Worm (Caenorhabditis elegans) whole organism, L4 larva: ENCODE measurements around the gene wago-10.

ENCODE experiments used
- F44E2.7 ChIP-seq: fragments of 200-800 bp; sonication (Bioruptor generic); IDR thresholded peaks from 2 replicates; pipeline ENCODE4 v2.1.2; 2022; ENCODE audit warnings: missing genetic modification characterization, missing compliant biosample characterization
- F49E8.2 ChIP-seq: sonication (generic microtip); optimal IDR thresholded peaks from 2 replicates; lab custom pipeline; 2016; ENCODE audit warnings: missing compliant biosample characterization, mild to moderate bottlenecking, missing genetic modification characterization, borderline replicate concordance
- R02D3.7 ChIP-seq: fragments of 150-350 bp; sonication (generic microtip); optimal IDR thresholded peaks from 3 replicates; lab custom pipeline; 2014; ENCODE audit warnings: missing biosample characterization, missing genetic modification characterization
- ama-1 ChIP-seq: fragments of 150-350 bp; optimal IDR thresholded peaks from 2 replicates; lab custom pipeline; 2014; ENCODE audit warnings: inconsistent platforms, mixed read lengths
- ceh-32 ChIP-seq: sonication (generic microtip); optimal IDR thresholded peaks from 2 replicates; lab custom pipeline; 2016; ENCODE audit warnings: mild to moderate bottlenecking, missing genetic modification characterization, missing compliant biosample characterization; ENCODE audit not compliant: poor library complexity
- ceh-44 ChIP-seq: fragments of 200-800 bp; sonication (Bioruptor generic); IDR thresholded peaks from 2 replicates; pipeline ENCODE4 v1.3.6; 2022; ENCODE audit warnings: missing genetic modification reagents, missing genetic modification characterization, missing compliant biosample characterization
- daf-16 ChIP-seq, 3 experiments: sonication (generic microtip); optimal IDR thresholded peaks; 2 replicates each; lab custom pipeline; 2016 to 2017; ENCODE audit warnings: missing genetic modification characterization in 3 of 3, missing genetic modification reagents in 3 of 3, mild to moderate bottlenecking in 2 of 3, missing compliant biosample characterization in 2 of 3, missing biosample characterization in 1 of 3, moderate library complexity in 1 of 3
- daf-19 ChIP-seq: fragments of 200-800 bp; sonication (Bioruptor generic); conservative IDR thresholded peaks from 2 replicates; pipeline ENCODE4 v1.3.6; 2022; ENCODE audit warnings: missing genetic modification characterization, missing compliant biosample characterization
- dmd-6 ChIP-seq: fragments of 200-800 bp; sonication (Bioruptor generic); IDR thresholded peaks from 2 replicates; pipeline ENCODE4 v1.3.6; 2022; ENCODE audit warnings: missing genetic modification reagents, missing genetic modification characterization, missing compliant biosample characterization
- dmd-8 ChIP-seq: fragments of 200-800 bp; sonication (Bioruptor generic); IDR thresholded peaks from 2 replicates; pipeline ENCODE4 v1.3.6; 2022; ENCODE audit warnings: missing genetic modification characterization, missing compliant biosample characterization
- dmd-9 ChIP-seq: fragments of 200-800 bp; sonication (Bioruptor generic); IDR thresholded peaks from 2 replicates; pipeline ENCODE4 v1.3.6; 2022; ENCODE audit warnings: missing genetic modification reagents, missing genetic modification characterization, missing compliant biosample characterization
- dve-1 ChIP-seq: sonication (generic microtip); optimal IDR thresholded peaks from 2 replicates; lab custom pipeline; 2017; ENCODE audit warnings: antibody characterized with exemption, mild to moderate bottlenecking, missing genetic modification characterization, missing compliant biosample characterization; ENCODE audit not compliant: insufficient read depth
- fkh-10 ChIP-seq: fragments of 150-350 bp; optimal IDR thresholded peaks from 2 replicates; lab custom pipeline; 2014; ENCODE audit warnings: missing biosample characterization, missing genetic modification reagents, missing genetic modification characterization
- fos-1 ChIP-seq: fragments of 150-350 bp; optimal IDR thresholded peaks from 2 replicates; lab custom pipeline; 2014; ENCODE audit warnings: missing biosample characterization, missing genetic modification characterization
- gei-8 ChIP-seq: fragments of 200-800 bp; sonication (Bioruptor generic); optimal IDR thresholded peaks from 2 replicates; lab custom pipeline; 2018; ENCODE audit warnings: mild to moderate bottlenecking, missing genetic modification characterization, missing compliant biosample characterization
- hif-1 ChIP-seq, 2 experiments: sonication (generic microtip); optimal IDR thresholded peaks; 2 replicates each; lab custom pipeline; 2016 to 2017; ENCODE audit warnings: missing compliant biosample characterization in 2 of 2, missing genetic modification characterization in 2 of 2, missing genetic modification reagents in 2 of 2, missing genotype in 2 of 2, mild to moderate bottlenecking in 1 of 2
- hlh-11 ChIP-seq: fragments of 200-800 bp; sonication (Bioruptor generic); optimal IDR thresholded peaks from 2 replicates; lab custom pipeline; 2018; ENCODE audit warnings: mild to moderate bottlenecking, missing genetic modification characterization, missing compliant biosample characterization
- hmg-1.1 ChIP-seq: fragments of 200-800 bp; sonication (Bioruptor generic); IDR thresholded peaks from 2 replicates; pipeline ENCODE4 v1.3.6; 2022; ENCODE audit warnings: missing genetic modification reagents, missing genetic modification characterization, missing compliant biosample characterization
- lim-7 ChIP-seq: fragments of 200-800 bp; sonication (Bioruptor generic); IDR thresholded peaks from 2 replicates; pipeline ENCODE4 v1.3.6; 2022; ENCODE audit warnings: missing genetic modification characterization, missing compliant biosample characterization
- lin-13 ChIP-seq: fragments of 150-350 bp; optimal IDR thresholded peaks from 2 replicates; lab custom pipeline; 2014; ENCODE audit warnings: missing biosample characterization, missing genetic modification reagents, missing genetic modification characterization
- lin-38 ChIP-seq: fragments of 200-800 bp; sonication (Bioruptor generic); IDR thresholded peaks from 2 replicates; pipeline ENCODE4 v1.3.6; 2022; ENCODE audit warnings: missing genetic modification reagents, missing genetic modification characterization, missing compliant biosample characterization
- lin-39 ChIP-seq: fragments of 150-350 bp; optimal IDR thresholded peaks from 2 replicates; lab custom pipeline; 2014; ENCODE audit warnings: missing biosample characterization, missing genetic modification reagents, missing genetic modification characterization
- lsy-2 ChIP-seq, 2 experiments: fragments of 150-350 bp in 1 of 2; sonication (generic microtip) in 1 of 2; optimal IDR thresholded peaks; 2 replicates each; lab custom pipeline; 2014 to 2017; ENCODE audit warnings: missing biosample characterization in 2 of 2, missing genetic modification characterization in 2 of 2
- madf-9 ChIP-seq: fragments of 200-800 bp; sonication (Bioruptor generic); conservative IDR thresholded peaks from 2 replicates; pipeline ENCODE4 v1.3.6; 2022; ENCODE audit warnings: missing genetic modification reagents, missing genetic modification characterization, missing compliant biosample characterization
- mes-2 ChIP-seq: sonication (generic microtip); optimal IDR thresholded peaks from 2 replicates; lab custom pipeline; 2016; ENCODE audit warnings: missing genotype, mild to moderate bottlenecking, missing genetic modification characterization, missing compliant biosample characterization; ENCODE audit not compliant: poor library complexity, severe bottlenecking
- mxl-2 ChIP-seq: fragments of 200-800 bp; sonication (Bioruptor generic); conservative IDR thresholded peaks from 2 replicates; pipeline ENCODE4 v1.3.6; 2022; ENCODE audit warnings: missing genetic modification reagents, missing genetic modification characterization, missing compliant biosample characterization
- mxl-3 ChIP-seq: fragments of 200-800 bp; sonication (Bioruptor generic); optimal IDR thresholded peaks from 2 replicates; lab custom pipeline; 2018; ENCODE audit warnings: mild to moderate bottlenecking, missing genetic modification characterization, missing compliant biosample characterization
- nhr-237 ChIP-seq: sonication (generic microtip); optimal IDR thresholded peaks from 2 replicates; lab custom pipeline; 2017; ENCODE audit warnings: missing biosample characterization, missing genetic modification characterization
- nhr-28 ChIP-seq: fragments of 150-350 bp; optimal IDR thresholded peaks from 2 replicates; lab custom pipeline; 2014; ENCODE audit warnings: missing biosample characterization, missing genetic modification characterization
- nhr-41 ChIP-seq: fragments of 200-800 bp; sonication (Bioruptor generic); IDR thresholded peaks from 2 replicates; pipeline ENCODE4 v1.3.6; 2022; ENCODE audit warnings: missing genetic modification reagents, missing genetic modification characterization, missing compliant biosample characterization
- nhr-42 ChIP-seq: fragments of 200-800 bp; sonication (Bioruptor generic); IDR thresholded peaks from 2 replicates; pipeline ENCODE4 v1.3.6; 2022; ENCODE audit warnings: missing genetic modification characterization, missing compliant biosample characterization
- nhr-77 ChIP-seq: fragments of 150-350 bp; optimal IDR thresholded peaks from 2 replicates; lab custom pipeline; 2014; ENCODE audit warnings: missing biosample characterization, missing genetic modification characterization
- pqm-1 ChIP-seq: sonication (generic microtip); optimal IDR thresholded peaks from 2 replicates; lab custom pipeline; 2017; ENCODE audit warnings: missing biosample characterization, missing genetic modification characterization
- sdz-12 ChIP-seq: fragments of 200-800 bp; sonication (Bioruptor generic); optimal IDR thresholded peaks from 2 replicates; lab custom pipeline; 2018; ENCODE audit warnings: mild to moderate bottlenecking, missing genetic modification characterization, missing compliant biosample characterization
- spr-3 ChIP-seq: fragments of 200-800 bp; sonication (Bioruptor generic); optimal IDR thresholded peaks from 2 replicates; lab custom pipeline; 2018; ENCODE audit warnings: mild to moderate bottlenecking, missing genetic modification characterization, missing compliant biosample characterization
- tra-1 ChIP-seq: fragments of 200-800 bp; sonication (Bioruptor generic); IDR thresholded peaks from 2 replicates; pipeline ENCODE4 v1.3.6; 2022; ENCODE audit warnings: missing genetic modification reagents, missing genetic modification characterization, missing compliant biosample characterization
- unc-130 ChIP-seq: sonication (generic microtip); optimal IDR thresholded peaks from 2 replicates; lab custom pipeline; 2016; ENCODE audit warnings: missing genetic modification reagents, missing genetic modification characterization, missing compliant biosample characterization
- vab-7 ChIP-seq: fragments of 200-800 bp; sonication (Bioruptor generic); IDR thresholded peaks from 2 replicates; pipeline ENCODE4 v1.3.6; 2022; ENCODE audit warnings: missing genetic modification reagents, missing genetic modification characterization, missing compliant biosample characterization
- zag-1 ChIP-seq: fragments of 150-350 bp; optimal IDR thresholded peaks from 2 replicates; lab custom pipeline; 2014; ENCODE audit warnings: missing biosample characterization, missing genetic modification characterization
- zfp-3 ChIP-seq: fragments of 200-800 bp; sonication (Bioruptor generic); conservative IDR thresholded peaks from 2 replicates; pipeline ENCODE4 v1.3.6; 2022; ENCODE audit warnings: missing genetic modification reagents, missing genetic modification characterization, missing compliant biosample characterization
- ztf-11 ChIP-seq: fragments of 150-350 bp; optimal IDR thresholded peaks from 2 replicates; lab custom pipeline; 2014; ENCODE audit warnings: missing biosample characterization, missing genetic modification characterization

The wago-10 gene

ce11 chrV:330625-331024, 12.6 kb upstream of the wago-10 start, which contains the start of gene abt-4:
abt-4 (minus strand) TSS chrV:330725.
- TF ChIP-seq gei-8 (GFP tag; lab: Kevin White, UChicago): no peak
- TF ChIP-seq F49E8.2 (tag; lab: Kevin White, UChicago): no peak
- no peak for TF ChIP-seq nhr-77 (tag; lab: Kevin White, UChicago)
- TF ChIP-seq dve-1 (tag; lab: Kevin White, UChicago): no peak
- no peak for TF ChIP-seq ztf-11 (tag; lab: Kevin White, UChicago)
- no peak for TF ChIP-seq madf-9 (GFP tag; lab: Robert Waterston, UW)
- no peak for TF ChIP-seq spr-3
- no peak for TF ChIP-seq ama-1 (lab: Kevin White, UChicago)
- TF ChIP-seq hmg-1.1 (GFP tag; lab: Robert Waterston, UW): no peak
- no peak for TF ChIP-seq nhr-41 (GFP tag; lab: Robert Waterston, UW)
- no peak for TF ChIP-seq lsy-2 (tag; optimal IDR thresholded peaks at IDR 0.05; lab: Kevin White, UChicago)
- no peak for TF ChIP-seq ceh-32 (tag; lab: Kevin White, UChicago)
- TF ChIP-seq ceh-44: no peak
- no peak for TF ChIP-seq dmd-8
- TF ChIP-seq fkh-10 (GFP tag; lab: Kevin White, UChicago): no peak
- no peak for TF ChIP-seq R02D3.7 (tag; lab: Kevin White, UChicago)
- TF ChIP-seq lin-38 (GFP tag; lab: Robert Waterston, UW): no peak
- no peak for TF ChIP-seq daf-16 (GFP tag; optimal IDR thresholded peaks at IDR 0.05; lab: Kevin White, UChicago)
- TF ChIP-seq daf-16 (tag; optimal IDR thresholded peaks at IDR 0.05; lab: Kevin White, UChicago): no peak

ce11 chrV:331245-331644, 12.0 kb upstream of the wago-10 start:
- TF ChIP-seq zfp-3: no peak
- no peak for TF ChIP-seq sdz-12 (GFP tag; lab: Kevin White, UChicago)
- no peak for TF ChIP-seq hlh-11
- no peak for TF ChIP-seq hif-1 (tag; optimal IDR thresholded peaks at IDR 0.05; lab: Kevin White, UChicago)
- no peak for TF ChIP-seq lim-7
- TF ChIP-seq daf-19 (GFP tag; lab: Robert Waterston, UW): no peak
- no peak for TF ChIP-seq mxl-3
- TF ChIP-seq nhr-42 (GFP tag; lab: Robert Waterston, UW): no peak
- TF ChIP-seq nhr-28 (tag; lab: Kevin White, UChicago): peak; percentile 37
- no peak for TF ChIP-seq lin-39
- peak; percentile 37 for TF ChIP-seq pqm-1
- no peak for TF ChIP-seq vab-7 (GFP tag; lab: Robert Waterston, UW)
- no peak for TF ChIP-seq F44E2.7 (GFP tag; lab: Robert Waterston, UW)
- no peak for TF ChIP-seq lin-13 (GFP tag; lab: Kevin White, UChicago)
- no peak for TF ChIP-seq tra-1 (GFP tag; lab: Robert Waterston, UW)
- TF ChIP-seq zag-1: no peak
- no peak for TF ChIP-seq mxl-2 (GFP tag; lab: Robert Waterston, UW)
- TF ChIP-seq dmd-6: peak; percentile 40; the same call in 1 of the 2 replicates
- no peak for TF ChIP-seq daf-16 (GFP tag; optimal IDR thresholded peaks at IDR 0.05; lab: Kevin White, UChicago)
- TF ChIP-seq daf-16 (tag; optimal IDR thresholded peaks at IDR 0.05; lab: Kevin White, UChicago): no peak
- no peak for TF ChIP-seq unc-130
- no peak for TF ChIP-seq dmd-9 (GFP tag; lab: Robert Waterston, UW)
- TF ChIP-seq mes-2: no peak
- no peak for TF ChIP-seq nhr-237 (tag; lab: Kevin White, UChicago)
- no peak for TF ChIP-seq fos-1 (tag; lab: Kevin White, UChicago)
- TF ChIP-seq, all 104 proteins: peak for 3
